Fruit fly (Drosophila melanogaster) whole organism, prepupa: Measurements from ENCODE around the gene Rok.

Experiments
- CG10631 ChIP-seq: fragments of 200-800 bp; sonication (Bioruptor generic); optimal IDR thresholded peaks from 2 replicates; lab custom pipeline; 2016; ENCODE audit warnings: missing biosample characterization, missing genetic modification characterization
- CG10669 ChIP-seq: fragments of 200-800 bp; sonication (Bioruptor generic); optimal IDR thresholded peaks from 3 replicates; lab custom pipeline; 2018; ENCODE audit warnings: missing biosample characterization, mild to moderate bottlenecking, missing genetic modification characterization, moderate library complexity
- CG11294 ChIP-seq: fragments of 200-800 bp; sonication (Bioruptor generic); IDR thresholded peaks from 2 replicates; pipeline ENCODE4 v1.3.6; 2022; ENCODE audit warnings: missing biosample characterization, missing genetic modification characterization
- CG15336 ChIP-seq: fragments of 200-800 bp; sonication (Bioruptor generic); IDR thresholded peaks from 2 replicates; pipeline ENCODE4 v1.3.6; 2022; ENCODE audit warnings: missing biosample characterization, missing genetic modification characterization
- CG1621 ChIP-seq: fragments of 200-800 bp; sonication (Bioruptor generic); optimal IDR thresholded peaks from 3 replicates; lab custom pipeline; 2018; ENCODE audit warnings: missing biosample characterization, mild to moderate bottlenecking, missing genetic modification characterization
- CG16779 ChIP-seq: fragments of 200-800 bp; sonication (Bioruptor generic); optimal IDR thresholded peaks from 3 replicates; lab custom pipeline; 2017; ENCODE audit warnings: missing biosample characterization, mild to moderate bottlenecking, missing genetic modification characterization
- CG3032 ChIP-seq: fragments of 200-800 bp; optimal IDR thresholded peaks from 2 replicates; lab custom pipeline; 2019; ENCODE audit warnings: missing biosample characterization, mild to moderate bottlenecking, missing genetic modification characterization, moderate library complexity
- CG31627 ChIP-seq: fragments of 200-800 bp; sonication (Bioruptor generic); optimal IDR thresholded peaks from 3 replicates; lab custom pipeline; 2016; ENCODE audit warnings: missing biosample characterization, missing genetic modification characterization
- CG32006 ChIP-seq: fragments of 200-800 bp; sonication (Bioruptor generic); optimal IDR thresholded peaks from 3 replicates; lab custom pipeline; 2017; ENCODE audit warnings: missing biosample characterization, mild to moderate bottlenecking, missing genetic modification characterization
- CG3919 ChIP-seq: fragments of 200-800 bp; sonication (Bioruptor generic); optimal IDR thresholded peaks from 3 replicates; lab custom pipeline; 2016; ENCODE audit warnings: missing biosample characterization, missing genetic modification characterization
- CG4318 ChIP-seq: fragments of 200-800 bp; sonication (Bioruptor generic); optimal IDR thresholded peaks from 3 replicates; lab custom pipeline; 2017; ENCODE audit warnings: missing biosample characterization, mild to moderate bottlenecking, missing genetic modification characterization
- CG6163 ChIP-seq: fragments of 200-800 bp; sonication (Bioruptor generic); IDR thresholded peaks from 3 replicates; pipeline ENCODE4 v1.3.6; 2022; ENCODE audit warnings: missing biosample characterization, missing genetic modification characterization
- CG6276 ChIP-seq: fragments of 200-800 bp; sonication (Bioruptor generic); optimal IDR thresholded peaks from 2 replicates; lab custom pipeline; 2017; ENCODE audit warnings: missing biosample characterization, mild to moderate bottlenecking, missing genetic modification characterization
- CG6792 ChIP-seq: fragments of 200-800 bp; sonication (Bioruptor generic); optimal IDR thresholded peaks from 3 replicates; lab custom pipeline; 2016; ENCODE audit warnings: missing biosample characterization, missing genetic modification characterization
- CG6808 ChIP-seq: fragments of 200-800 bp; sonication (Bioruptor generic); optimal IDR thresholded peaks from 3 replicates; lab custom pipeline; 2017; ENCODE audit warnings: missing biosample characterization, missing genetic modification characterization, mild to moderate bottlenecking, moderate library complexity, missing genetic modification reagents
- CG6854 ChIP-seq: fragments of 200-800 bp; sonication (Bioruptor generic); optimal IDR thresholded peaks from 2 replicates; lab custom pipeline; 2017; ENCODE audit warnings: missing biosample characterization, mild to moderate bottlenecking, missing genetic modification characterization
- CG8119 ChIP-seq: fragments of 200-800 bp; sonication (Bioruptor generic); IDR thresholded peaks from 3 replicates; pipeline ENCODE4 v1.3.6; 2022; ENCODE audit warnings: missing biosample characterization, missing genetic modification characterization
- CG9139 ChIP-seq: fragments of 200-800 bp; sonication (Bioruptor generic); optimal IDR thresholded peaks from 3 replicates; lab custom pipeline; 2017; ENCODE audit warnings: missing biosample characterization, mild to moderate bottlenecking, missing genetic modification characterization
- Eip75B ChIP-seq: fragments of 200-800 bp; sonication (Bioruptor generic); optimal IDR thresholded peaks from 3 replicates; lab custom pipeline; 2016; ENCODE audit warnings: missing biosample characterization, missing genetic modification characterization
- Eip78C ChIP-seq: fragments of 200-800 bp; sonication (Bioruptor generic); peaks from one replicate; lab custom pipeline; 2016; ENCODE audit warnings: missing biosample characterization, missing genetic modification characterization
- Eip93F ChIP-seq: fragments of 200-800 bp; sonication (Bioruptor generic); optimal IDR thresholded peaks from 2 replicates; lab custom pipeline; 2016; ENCODE audit warnings: missing biosample characterization, mild to moderate bottlenecking, missing genetic modification characterization
- Ets21C ChIP-seq: fragments of 200-800 bp; sonication (Bioruptor generic); optimal IDR thresholded peaks from 3 replicates; lab custom pipeline; 2016; ENCODE audit warnings: missing biosample characterization, missing genetic modification characterization
- Ets96B ChIP-seq: fragments of 200-800 bp; optimal IDR thresholded peaks from 2 replicates; lab custom pipeline; 2019; ENCODE audit warnings: missing biosample characterization, mild to moderate bottlenecking, missing genetic modification characterization, moderate library complexity
- Hr39 ChIP-seq: fragments of 200-800 bp; sonication (Bioruptor generic); optimal IDR thresholded peaks from 2 replicates; lab custom pipeline; 2016; ENCODE audit warnings: missing biosample characterization, missing genetic modification characterization
- Hr4 ChIP-seq: fragments of 200-800 bp; sonication (Bioruptor generic); optimal IDR thresholded peaks from 3 replicates; lab custom pipeline; 2016; ENCODE audit warnings: missing biosample characterization, missing genetic modification characterization
- Met ChIP-seq: fragments of 200-800 bp; sonication (Bioruptor generic); optimal IDR thresholded peaks from 3 replicates; lab custom pipeline; 2016; ENCODE audit warnings: missing biosample characterization, missing genetic modification characterization
- OdsH ChIP-seq: fragments of 200-800 bp; sonication (Bioruptor generic); optimal IDR thresholded peaks from 3 replicates; lab custom pipeline; 2016; ENCODE audit warnings: missing biosample characterization, missing genetic modification characterization
- Sox102F ChIP-seq: fragments of 200-800 bp; sonication (Bioruptor generic); optimal IDR thresholded peaks from 2 replicates; lab custom pipeline; 2016; ENCODE audit warnings: missing biosample characterization, mild to moderate bottlenecking, missing genetic modification characterization
- Sox14 ChIP-seq: fragments of 200-800 bp; sonication (Bioruptor generic); optimal IDR thresholded peaks from 3 replicates; lab custom pipeline; 2016; ENCODE audit warnings: missing biosample characterization, missing genetic modification characterization
- Sox15 ChIP-seq: fragments of 200-800 bp; sonication (Bioruptor generic); optimal IDR thresholded peaks from 3 replicates; lab custom pipeline; 2016; ENCODE audit warnings: missing biosample characterization, missing genetic modification characterization
- achi ChIP-seq: fragments of 200-800 bp; sonication (Bioruptor generic); optimal IDR thresholded peaks from 3 replicates; lab custom pipeline; 2016; ENCODE audit warnings: missing biosample characterization, missing genetic modification characterization
- acj6 ChIP-seq: fragments of 200-800 bp; sonication (Bioruptor generic); optimal IDR thresholded peaks from 3 replicates; lab custom pipeline; 2016; ENCODE audit warnings: missing biosample characterization, missing genetic modification characterization
- cyc ChIP-seq: fragments of 200-800 bp; sonication (Bioruptor generic); optimal IDR thresholded peaks from 3 replicates; lab custom pipeline; 2016; ENCODE audit warnings: missing biosample characterization, missing genetic modification characterization
- dac ChIP-seq: fragments of 200-800 bp; sonication (Bioruptor generic); optimal IDR thresholded peaks from 2 replicates; lab custom pipeline; 2017; ENCODE audit warnings: missing biosample characterization, mild to moderate bottlenecking, missing genetic modification characterization
- dsx ChIP-seq: fragments of 200-800 bp; optimal IDR thresholded peaks from 3 replicates; lab custom pipeline; 2019; ENCODE audit warnings: missing biosample characterization, mild to moderate bottlenecking, missing genetic modification characterization, moderate library complexity; ENCODE audit not compliant: poor library complexity, severe bottlenecking
- eg ChIP-seq: fragments of 200-800 bp; sonication (Bioruptor generic); IDR thresholded peaks from 3 replicates; pipeline ENCODE4 v1.3.6; 2022; ENCODE audit warnings: missing biosample characterization, missing genetic modification characterization
- fd59A ChIP-seq: fragments of 200-800 bp; sonication (Bioruptor generic); optimal IDR thresholded peaks from 2 replicates; lab custom pipeline; 2017; ENCODE audit warnings: missing biosample characterization, mild to moderate bottlenecking, missing genetic modification characterization, missing genetic modification reagents
- fd85E ChIP-seq: fragments of 200-800 bp; sonication (Bioruptor generic); optimal IDR thresholded peaks from 3 replicates; lab custom pipeline; 2016; ENCODE audit warnings: missing biosample characterization, missing genetic modification characterization
- fkh ChIP-seq: fragments of 200-800 bp; sonication (Bioruptor generic); optimal IDR thresholded peaks from 3 replicates; lab custom pipeline; 2017; ENCODE audit warnings: missing biosample characterization, mild to moderate bottlenecking, missing genetic modification characterization, moderate library complexity
- net ChIP-seq: fragments of 200-800 bp; sonication (Bioruptor generic); optimal IDR thresholded peaks from 3 replicates; lab custom pipeline; 2016; ENCODE audit warnings: missing biosample characterization, missing genetic modification characterization
- pdm3 ChIP-seq: fragments of 200-800 bp; sonication (Bioruptor generic); optimal IDR thresholded peaks from 3 replicates; lab custom pipeline; 2016; ENCODE audit warnings: missing biosample characterization, missing genetic modification characterization
- spab ChIP-seq: fragments of 200-800 bp; sonication (Bioruptor generic); optimal IDR thresholded peaks from 2 replicates; lab custom pipeline; 2017; ENCODE audit warnings: missing biosample characterization, mild to moderate bottlenecking, missing genetic modification characterization, missing genetic modification reagents
- ss ChIP-seq, 2 experiments: fragments of 200-800 bp; sonication (Bioruptor generic); optimal IDR thresholded peaks; 2 replicates in 1 of 2; 3 replicates in 1 of 2; lab custom pipeline; 2017 to 2018; ENCODE audit warnings: mild to moderate bottlenecking in 2 of 2, missing biosample characterization in 2 of 2, missing genetic modification characterization in 2 of 2, moderate library complexity in 1 of 2
- topi ChIP-seq: fragments of 200-800 bp; sonication (Bioruptor generic); optimal IDR thresholded peaks from 3 replicates; lab custom pipeline; 2016; ENCODE audit warnings: missing biosample characterization, missing genetic modification characterization

Rok gene

DNA sequence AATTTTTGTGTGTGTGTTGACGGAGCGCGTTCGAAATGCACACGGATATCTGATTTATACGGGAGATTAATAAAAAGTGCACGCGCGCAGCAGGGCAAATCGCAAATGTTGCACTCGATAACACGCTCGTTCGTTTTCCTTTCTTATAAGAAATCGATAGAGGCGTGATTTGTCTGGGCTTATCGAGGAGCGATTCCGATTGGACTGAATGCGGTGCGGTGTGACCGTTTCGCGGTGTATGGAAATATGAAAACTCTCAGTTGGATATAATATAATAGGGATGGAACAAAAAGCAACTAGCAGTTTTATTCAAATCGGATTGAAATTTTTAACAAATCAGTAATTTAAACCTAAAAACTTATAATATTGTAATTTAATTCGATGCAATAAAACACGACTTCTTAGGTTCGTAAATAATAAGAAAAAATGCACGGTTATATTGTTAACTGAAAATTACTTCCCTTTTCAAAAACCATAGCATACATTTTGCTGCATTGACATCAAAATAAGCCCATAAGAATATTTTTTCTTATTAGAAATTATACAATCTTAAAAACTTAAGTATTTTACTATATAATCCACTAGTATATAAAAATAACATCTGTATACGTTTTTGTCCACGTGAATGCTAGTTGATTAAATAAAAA lies 50.1 kb downstream of the Rok start, which contains the start of gene CanA-14F:
Gene CanA-14F (minus strand): TSS at position 152 of the 647 bp plus-strand sequence.
- TF ChIP-seq Eip78C (peak; percentile 53), CG1621 (tag; lab: Kevin White, UChicago) (peak; percentile 17), CG16779 (tag; lab: Kevin White, UChicago) (no peak)
- TF ChIP-seq, all 60 proteins: peak for 2

DNA sequence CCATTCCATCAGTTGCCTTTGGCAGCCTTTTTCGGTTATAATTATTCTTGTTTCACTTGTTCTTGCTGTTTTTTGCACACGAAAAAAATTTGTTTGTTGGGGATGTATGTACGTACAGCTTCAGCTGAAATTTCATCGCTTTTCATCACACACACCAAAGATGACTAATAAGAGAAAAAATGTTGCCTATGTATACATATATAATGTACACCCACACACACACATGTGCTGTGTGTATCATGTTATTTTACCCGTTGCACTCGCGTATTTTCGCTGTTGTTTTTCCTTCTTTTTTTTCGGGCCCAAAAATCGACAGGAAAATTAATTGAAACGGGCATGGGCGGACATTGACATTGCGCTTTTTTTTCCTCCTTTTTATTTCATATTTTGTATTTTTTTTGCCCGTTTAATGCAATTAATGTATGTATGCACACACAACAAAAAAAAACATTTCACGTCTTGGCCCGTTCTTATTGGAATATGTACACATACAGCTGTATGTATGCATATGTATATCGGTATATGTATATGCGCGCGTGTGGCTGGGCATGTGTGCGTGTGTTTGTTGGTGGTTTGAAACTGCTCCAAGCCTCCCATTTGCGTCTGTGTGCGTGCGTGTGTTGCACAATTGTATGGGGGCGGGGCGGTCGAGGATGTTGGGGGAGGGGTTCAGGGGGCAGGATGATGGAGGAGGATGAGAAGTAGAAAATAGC lies 50.9 kb downstream of the Rok start:
- TF ChIP-seq CG31627 (GFP tag; lab: Kevin White, UChicago) = no peak
- peak; percentile 21 for TF ChIP-seq Eip75B (GFP tag; lab: Kevin White, UChicago)
- TF ChIP-seq net = peak; percentile 24
- no peak for TF ChIP-seq CG15336 (GFP tag; lab: Robert Waterston, UW)
- no peak for TF ChIP-seq achi (GFP tag; lab: Kevin White, UChicago)
- TF ChIP-seq Met (GFP tag; lab: Kevin White, UChicago) = no peak
- TF ChIP-seq Eip78C = peak; percentile 82
- TF ChIP-seq CG32006 = no peak
- no peak for TF ChIP-seq Ets96B
- no peak for TF ChIP-seq acj6 (GFP tag; lab: Kevin White, UChicago)
- TF ChIP-seq Sox14 (GFP tag; lab: Kevin White, UChicago) = peak; percentile 1
- peak; percentile 33 for TF ChIP-seq CG6808 (GFP tag; lab: Kevin White, UChicago)
- TF ChIP-seq CG16779 (tag; lab: Kevin White, UChicago) = peak; percentile 25
- peak; percentile 19 for TF ChIP-seq CG10669 (GFP tag; lab: Kevin White, UChicago)
- TF ChIP-seq Eip93F = no peak
- TF ChIP-seq Hr4 (GFP tag; lab: Kevin White, UChicago) = no peak
- TF ChIP-seq spab = peak; percentile 32
- peak; percentile 30 to 65 for TF ChIP-seq ss (GFP tag; optimal IDR thresholded peaks at IDR 0.05; lab: Kevin White, UChicago)
- no peak for TF ChIP-seq CG6854 (GFP tag; lab: Kevin White, UChicago)
- TF ChIP-seq fd59A (GFP tag; lab: Kevin White, UChicago) = peak; percentile 13
- peak; percentile 32 for TF ChIP-seq CG6276
- TF ChIP-seq CG9139 = peak; percentile 30
- TF ChIP-seq Sox102F (GFP tag; lab: Kevin White, UChicago) = no peak
- TF ChIP-seq OdsH (GFP tag; lab: Kevin White, UChicago) = no peak
- no peak for TF ChIP-seq pdm3
- no peak for TF ChIP-seq topi (GFP tag; lab: Kevin White, UChicago)
- TF ChIP-seq CG4318 = no peak
- TF ChIP-seq Ets21C (GFP tag; lab: Kevin White, UChicago) = no peak
- TF ChIP-seq dac (GFP tag; lab: Kevin White, UChicago) = no peak

DNA sequence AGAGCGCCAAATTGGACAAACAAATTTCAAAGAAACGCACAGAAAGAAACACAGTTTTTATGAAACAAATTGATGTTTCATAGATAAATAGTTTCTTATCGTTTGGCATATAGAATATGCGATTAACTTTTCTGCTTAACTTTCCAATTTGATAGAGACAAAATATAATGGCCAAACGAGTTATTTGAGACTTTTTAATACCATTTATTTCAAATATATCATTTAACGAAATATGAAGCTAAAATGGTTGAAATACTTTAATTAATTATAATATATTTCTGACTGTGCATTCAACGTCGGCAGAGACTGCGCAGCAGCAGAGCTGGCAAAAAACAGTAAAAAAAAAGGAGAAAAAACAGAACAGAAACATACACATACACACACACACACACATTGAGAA lies 51.6 kb downstream of the Rok start:
- no peak for TF ChIP-seq Sox15
- no peak for TF ChIP-seq CG11294
- TF ChIP-seq CG9139 = no peak
- no peak for TF ChIP-seq CG4318
- no peak for TF ChIP-seq CG6808 (GFP tag; lab: Kevin White, UChicago)
- no peak for TF ChIP-seq CG6276
- no peak for TF ChIP-seq CG16779 (tag; lab: Kevin White, UChicago)
- peak; percentile 36 for TF ChIP-seq topi (GFP tag; lab: Kevin White, UChicago)
- no peak for TF ChIP-seq Eip93F
- TF ChIP-seq fkh (GFP tag; lab: Kevin White, UChicago) = no peak
- TF ChIP-seq OdsH (GFP tag; lab: Kevin White, UChicago) = no peak
- TF ChIP-seq cyc = no peak
- TF ChIP-seq Sox102F (GFP tag; lab: Kevin White, UChicago) = no peak
- peak; percentile 61 for TF ChIP-seq CG8119 (GFP tag; lab: Robert Waterston, UW)
- peak; percentile 3 for TF ChIP-seq Hr39 (GFP tag; lab: Kevin White, UChicago)
- peak; percentile 23 for TF ChIP-seq CG10631 (GFP tag; lab: Kevin White, UChicago)
- TF ChIP-seq dsx = no peak
- no peak for TF ChIP-seq CG3032 (tag; lab: Kevin White, UChicago)
- TF ChIP-seq CG6792 (GFP tag; lab: Kevin White, UChicago) = peak; percentile 18
- TF ChIP-seq eg = 0 out of 3 replicates have a peak, but pooled peaks have one; percentile 31
- TF ChIP-seq CG6163 (GFP tag; lab: Robert Waterston, UW) = peak; percentile 13; the same call in 1 of the 3 replicates
- TF ChIP-seq fd59A (GFP tag; lab: Kevin White, UChicago) = no peak
- peak; percentile 45 for TF ChIP-seq achi (GFP tag; lab: Kevin White, UChicago)
- peak; percentile 35 for TF ChIP-seq CG3919 (GFP tag; lab: Kevin White, UChicago)
- TF ChIP-seq fd85E (GFP tag; lab: Kevin White, UChicago) = no peak
- TF ChIP-seq CG15336 (GFP tag; lab: Robert Waterston, UW) = peak; percentile 69
- TF ChIP-seq Eip75B (GFP tag; lab: Kevin White, UChicago) = peak; percentile 38
- peak; percentile 19 for TF ChIP-seq CG10669 (GFP tag; lab: Kevin White, UChicago)
- peak; percentile 36 for TF ChIP-seq Ets96B
